Worm (Caenorhabditis elegans): Measurements from ENCODE around the gene F14D2.8.

DNA sequence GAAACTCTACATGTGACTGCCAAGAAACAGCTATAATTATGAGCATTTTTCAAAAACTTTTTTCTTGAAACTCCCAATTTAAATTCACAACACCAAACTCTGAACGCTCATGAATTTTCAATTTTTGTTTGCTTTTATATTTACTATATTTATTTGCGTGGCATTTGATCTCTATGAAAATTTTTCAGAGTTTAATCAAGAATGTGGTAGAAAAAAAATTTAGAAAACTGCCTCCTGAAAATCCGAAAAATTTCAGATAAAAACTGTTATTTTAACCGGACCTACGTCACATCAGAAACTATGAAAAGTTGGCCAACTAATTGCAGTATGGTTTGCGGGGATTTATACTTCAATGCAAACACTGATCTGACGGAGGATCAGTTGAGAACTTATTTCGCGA, 17.6 kb downstream of the F14D2.8 start, which contains the start of gene irld-27:
- TF ChIP-seq ztf-4 (tag; optimal IDR thresholded peaks at IDR 0.05) (no peak), lin-39 (tag; optimal IDR thresholded peaks at IDR 0.05) (no peak), ZK546.5 (tag; optimal IDR thresholded peaks at IDR 0.05) (no peak), aly-2 (tag; optimal IDR thresholded peaks at IDR 0.05) (no peak), lin-13 (GFP tag; optimal IDR thresholded peaks at IDR 0.05) (no peak), peb-1 (tag; optimal IDR thresholded peaks at IDR 0.05) (no peak), lsy-2 (tag; optimal IDR thresholded peaks at IDR 0.05) (no peak)

All from whole organism, L2 larva.